Worm (Caenorhabditis elegans): ENCODE measurements around the gene C38H2.3.

C38H2.3 gene

ce11 chrIII:10423906-10424305 lies 37.5 kb upstream of the C38H2.3 start, which contains the start of gene M03C11.6:
M03C11.6 (minus strand) TSS chrIII:10424006.
- no peak for TF ChIP-seq nhr-28 (tag; optimal IDR thresholded peaks at IDR 0.05)
- no peak for TF ChIP-seq fos-1 (tag; optimal IDR thresholded peaks at IDR 0.05)
- no peak for TF ChIP-seq lin-15B (tag; optimal IDR thresholded peaks at IDR 0.05)
- no peak for TF ChIP-seq swsn-7 (tag; optimal IDR thresholded peaks at IDR 0.05)
- TF ChIP-seq efl-1 (optimal IDR thresholded peaks at IDR 0.05), result no peak
- no peak for TF ChIP-seq efl-1 (GFP tag; optimal IDR thresholded peaks at IDR 0.05 in 1 of 2)
- no peak for TF ChIP-seq ceh-8 (GFP tag; optimal IDR thresholded peaks at IDR 0.05)
- TF ChIP-seq dpl-1 (GFP tag; optimal IDR thresholded peaks at IDR 0.05), result no peak
- TF ChIP-seq lin-14 (GFP tag; optimal IDR thresholded peaks at IDR 0.05), result no peak
- TF ChIP-seq mab-9 (GFP tag; IDR thresholded peaks at IDR 0.05), result no peak
- no peak for TF ChIP-seq hlh-17 (GFP tag; optimal IDR thresholded peaks at IDR 0.05; ENCODE audit: borderline replicate concordance)
- no peak for TF ChIP-seq lsy-2 (tag; optimal IDR thresholded peaks at IDR 0.05)
- no peak for TF ChIP-seq nhr-11 (tag; optimal IDR thresholded peaks at IDR 0.05)
- TF ChIP-seq lin-13 (GFP tag; optimal IDR thresholded peaks at IDR 0.05), result no peak

ce11 chrIII:10421680-10422079 lies 35.3 kb upstream of the C38H2.3 start:
- no peak for TF ChIP-seq aly-2 (tag; optimal IDR thresholded peaks at IDR 0.05)
- no peak for TF ChIP-seq sox-4 (tag; optimal IDR thresholded peaks at IDR 0.05)
- TF ChIP-seq zip-4 (GFP tag; optimal IDR thresholded peaks at IDR 0.05), result no peak
- no peak for TF ChIP-seq ztf-11 (tag; optimal IDR thresholded peaks at IDR 0.05)
- TF ChIP-seq fkh-8 (tag; optimal IDR thresholded peaks at IDR 0.05), result no peak
- TF ChIP-seq mef-2 (tag; optimal IDR thresholded peaks at IDR 0.05), result no peak
- TF ChIP-seq lsy-2 (tag; optimal IDR thresholded peaks at IDR 0.05), result no peak
- no peak for TF ChIP-seq elt-2 (tag; optimal IDR thresholded peaks at IDR 0.05)
- no peak for TF ChIP-seq nhr-12 (tag; optimal IDR thresholded peaks at IDR 0.05)
- no peak for TF ChIP-seq swsn-7 (tag; optimal IDR thresholded peaks at IDR 0.05)
- TF ChIP-seq nhr-71 (tag; optimal IDR thresholded peaks at IDR 0.05), result no peak
- no peak for TF ChIP-seq unc-62 (GFP tag; optimal IDR thresholded peaks at IDR 0.05)
- no peak for TF ChIP-seq sup-37 (GFP tag; optimal IDR thresholded peaks at IDR 0.05)
- TF ChIP-seq mab-9 (GFP tag; IDR thresholded peaks at IDR 0.05), result no peak
- TF ChIP-seq elt-3 (tag; optimal IDR thresholded peaks at IDR 0.05), result no peak
- TF ChIP-seq nhr-47 (tag; optimal IDR thresholded peaks at IDR 0.05), result no peak

ce11 chrIII:10415822-10416221 lies 29.4 kb upstream of the C38H2.3 start, which contains the start of gene ymel-1:
ymel-1 (plus strand) TSS chrIII:10416139.
- peak; percentile 24 for TF ChIP-seq nhr-90 (tag; optimal IDR thresholded peaks at IDR 0.05; ENCODE audit: poor library complexity)
- TF ChIP-seq nhr-71 (tag; optimal IDR thresholded peaks at IDR 0.05), result peak; percentile 60
- no peak for TF ChIP-seq unc-98 (GFP tag; IDR thresholded peaks at IDR 0.05)
- TF ChIP-seq nhr-11 (tag; optimal IDR thresholded peaks at IDR 0.05), result no peak
- peak in 2 of 3 experiments; percentile 11 to 33 for TF ChIP-seq dpl-1 (GFP tag; optimal IDR thresholded peaks at IDR 0.05)
- peak; percentile 48 for TF ChIP-seq aly-2 (tag; optimal IDR thresholded peaks at IDR 0.05)
- TF ChIP-seq C04F5.9 (tag; optimal IDR thresholded peaks at IDR 0.05), result no peak
- TF ChIP-seq hlh-4 (tag; optimal IDR thresholded peaks at IDR 0.05), result no peak
- TF ChIP-seq lin-35 (GFP tag; optimal IDR thresholded peaks at IDR 0.05), result peak; percentile 44 to 60
- no peak for TF ChIP-seq nhr-84 (tag; optimal IDR thresholded peaks at IDR 0.05)
- no peak for TF ChIP-seq ceh-63 (GFP tag; optimal IDR thresholded peaks at IDR 0.05)
- no peak for TF ChIP-seq pqm-1 (tag; optimal IDR thresholded peaks at IDR 0.05)
- no peak for TF ChIP-seq lin-14 (GFP tag; optimal IDR thresholded peaks at IDR 0.05)
- no peak for TF ChIP-seq nhr-28 (tag; optimal IDR thresholded peaks at IDR 0.05)
- peak; percentile 23 for TF ChIP-seq lin-13 (GFP tag; optimal IDR thresholded peaks at IDR 0.05)
- no peak for TF ChIP-seq nhr-12 (tag; optimal IDR thresholded peaks at IDR 0.05)
- no peak for TF ChIP-seq xbp-1 (tag; optimal IDR thresholded peaks at IDR 0.05)
- peak; percentile 72 for TF ChIP-seq nhr-85 (tag)
- peak; percentile 26 for TF ChIP-seq tbx-2 (tag; optimal IDR thresholded peaks at IDR 0.05)
- TF ChIP-seq fkh-4 (tag; optimal IDR thresholded peaks at IDR 0.05; ENCODE audit: borderline replicate concordance), result no peak
- no peak for TF ChIP-seq blmp-1 (tag; optimal IDR thresholded peaks at IDR 0.05)
- TF ChIP-seq ztf-4 (tag; optimal IDR thresholded peaks at IDR 0.05), result no peak
- TF ChIP-seq swsn-7 (tag; optimal IDR thresholded peaks at IDR 0.05), result peak; percentile 25
- TF ChIP-seq grh-1 (GFP tag; IDR thresholded peaks at IDR 0.05), result no peak
- no peak for TF ChIP-seq aha-1 (tag; optimal IDR thresholded peaks at IDR 0.05)
- peak; percentile 1; the same call in 1 of the 2 replicates for TF ChIP-seq isw-1 (GFP tag; IDR thresholded peaks at IDR 0.05)
- no peak for TF ChIP-seq hpl-2 (GFP tag; optimal IDR thresholded peaks at IDR 0.05)
- no peak for TF ChIP-seq unc-62 (GFP tag; optimal IDR thresholded peaks at IDR 0.05)
- TF ChIP-seq ceh-88 (GFP tag; IDR thresholded peaks at IDR 0.05), result no peak
- no peak for TF ChIP-seq ces-1 (GFP tag; optimal IDR thresholded peaks at IDR 0.05)
- no peak for TF ChIP-seq lir-3 (tag; optimal IDR thresholded peaks at IDR 0.05; ENCODE audit: poor library complexity)
- no peak for TF ChIP-seq efl-3 (GFP tag; optimal IDR thresholded peaks at IDR 0.05)
